Fruit fly (Drosophila melanogaster): Measurements from ENCODE around the gene Cpr92A.

The Cpr92A gene

DNA sequence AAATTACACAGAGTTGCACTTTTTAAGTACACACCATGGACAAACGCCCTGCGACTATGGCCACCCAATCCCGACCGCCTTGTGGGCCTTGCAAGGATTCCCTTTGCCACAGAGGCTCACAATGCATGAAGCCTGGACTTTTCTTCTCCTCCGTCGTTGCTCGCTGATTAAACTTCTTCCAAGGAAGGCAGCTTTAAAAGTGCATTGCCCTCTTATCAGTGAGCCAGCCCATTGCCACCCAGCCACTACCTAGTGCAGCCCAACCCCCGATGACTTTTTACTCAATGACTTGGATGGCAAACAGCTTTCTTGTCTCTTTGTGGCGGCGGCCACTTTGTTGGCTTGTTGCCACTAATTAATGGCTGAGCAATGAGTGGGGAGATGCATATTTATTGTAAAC, 11.1 kb downstream of the Cpr92A start:
- no peak for TF ChIP-seq Hr78 (GFP tag; optimal IDR thresholded peaks at IDR 0.05)
- no peak for TF ChIP-seq sage (GFP tag; optimal IDR thresholded peaks at IDR 0.05)
- TF ChIP-seq pan (optimal IDR thresholded peaks at IDR 0.05), result no peak
- TF ChIP-seq tai (GFP tag; optimal IDR thresholded peaks at IDR 0.05), result no peak

DNA sequence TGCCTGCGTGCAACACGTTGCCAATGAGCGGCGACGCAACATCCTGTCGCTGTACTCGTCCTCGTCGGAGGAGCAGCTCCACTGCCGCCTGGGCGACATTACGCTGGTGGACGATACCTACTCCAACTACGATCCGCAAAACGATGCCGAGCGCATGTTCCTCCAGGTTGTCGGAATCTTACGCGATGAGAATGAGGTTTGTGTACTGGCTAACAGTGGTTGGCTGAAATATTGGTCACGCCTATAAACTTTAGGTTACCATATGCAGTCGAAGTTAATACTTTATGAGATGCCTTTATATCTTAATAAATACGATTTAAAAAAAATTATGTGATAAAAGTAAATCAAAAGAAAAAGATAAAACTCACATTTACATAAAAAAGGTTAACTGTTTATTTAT, 12.4 kb downstream of the Cpr92A start:
- TF ChIP-seq psq (GFP tag; optimal IDR thresholded peaks at IDR 0.05) (no peak), usp (GFP tag; optimal IDR thresholded peaks at IDR 0.05) (no peak), CG32264 (GFP tag; optimal IDR thresholded peaks at IDR 0.05) (no peak), dl (GFP tag; optimal IDR thresholded peaks at IDR 0.05; ENCODE audit: insufficient read depth in 1 of 2, partially characterized antibody in 2 of 2) (no peak), lola (GFP tag; optimal IDR thresholded peaks at IDR 0.05) (no peak), Abd-B (GFP tag; optimal IDR thresholded peaks at IDR 0.05) (no peak), sage (GFP tag; optimal IDR thresholded peaks at IDR 0.05) (no peak), Hr83 (GFP tag; optimal IDR thresholded peaks at IDR 0.05; ENCODE audit: poor library complexity, severe bottlenecking) (no peak), CrebA (GFP tag; optimal IDR thresholded peaks at IDR 0.05; ENCODE audit: borderline replicate concordance) (no peak), Vsx2 (GFP tag; optimal IDR thresholded peaks at IDR 0.05; ENCODE audit: partially characterized antibody) (no peak), Rel (GFP tag; optimal IDR thresholded peaks at IDR 0.05) (no peak), Rel (tag; optimal IDR thresholded peaks at IDR 0.05) (no peak), pan (optimal IDR thresholded peaks at IDR 0.05) (no peak), dsf (GFP tag; optimal IDR thresholded peaks at IDR 0.05; ENCODE audit: borderline replicate concordance) (no peak), dmrt93B (GFP tag; optimal IDR thresholded peaks at IDR 0.05) (no peak)

DNA sequence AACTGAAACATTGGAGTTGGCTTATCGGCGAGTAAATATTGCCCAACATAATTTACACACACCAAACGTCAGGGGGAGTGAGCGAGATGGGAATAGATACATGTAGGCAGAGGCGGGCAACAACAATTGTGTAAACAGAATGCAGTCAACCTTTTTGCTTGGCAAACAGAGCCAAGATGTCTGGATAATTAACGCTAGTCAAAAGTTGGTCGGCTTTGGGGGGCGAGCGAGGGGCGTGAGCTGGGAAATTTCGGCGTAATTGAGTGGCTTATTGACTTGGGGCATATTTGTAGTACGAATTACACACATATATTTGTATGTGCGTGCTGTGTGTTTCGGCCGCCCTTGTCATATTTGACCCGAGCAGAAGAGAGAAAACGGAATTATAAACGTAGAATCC, 13.9 kb downstream of the Cpr92A start:
- no peak for TF ChIP-seq lola (GFP tag; optimal IDR thresholded peaks at IDR 0.05)
- TF ChIP-seq pan (optimal IDR thresholded peaks at IDR 0.05), result no peak
- peak; percentile 73 for TF ChIP-seq rgr (GFP tag; optimal IDR thresholded peaks at IDR 0.05)
- TF ChIP-seq OdsH (GFP tag; optimal IDR thresholded peaks at IDR 0.05), result peak; percentile 38
- TF ChIP-seq tai (GFP tag; optimal IDR thresholded peaks at IDR 0.05), result peak; percentile 49
- peak in 1 of 2 experiments; percentile 39 for TF ChIP-seq foxo (GFP tag; optimal IDR thresholded peaks at IDR 0.05)
- no peak for TF ChIP-seq CG32264 (GFP tag; optimal IDR thresholded peaks at IDR 0.05)
- no peak for TF ChIP-seq Rel (GFP tag; optimal IDR thresholded peaks at IDR 0.05)
- TF ChIP-seq Rel (tag; optimal IDR thresholded peaks at IDR 0.05), result no peak
- no peak for TF ChIP-seq h (GFP tag; optimal IDR thresholded peaks at IDR 0.05)
- peak; percentile 57 for TF ChIP-seq br (GFP tag; optimal IDR thresholded peaks at IDR 0.05)
- TF ChIP-seq ey (GFP tag; optimal IDR thresholded peaks at IDR 0.05), result no peak
- TF ChIP-seq dsf (GFP tag; optimal IDR thresholded peaks at IDR 0.05; ENCODE audit: borderline replicate concordance), result no peak
- TF ChIP-seq GATAd (GFP tag; optimal IDR thresholded peaks at IDR 0.05), result peak; percentile 14
- TF ChIP-seq CG9705 (GFP tag; optimal IDR thresholded peaks at IDR 0.05), result peak; percentile 38
- no peak for TF ChIP-seq sage (GFP tag; optimal IDR thresholded peaks at IDR 0.05)
- peak; percentile 21 for TF ChIP-seq jim (GFP tag; optimal IDR thresholded peaks at IDR 0.05)
- no peak for TF ChIP-seq Myc (optimal IDR thresholded peaks at IDR 0.05)
- no peak for TF ChIP-seq usp (GFP tag; optimal IDR thresholded peaks at IDR 0.05)
- peak; percentile 37 for TF ChIP-seq Jra (GFP tag; optimal IDR thresholded peaks at IDR 0.05)
- peak; percentile 59 for TF ChIP-seq sv (GFP tag; optimal IDR thresholded peaks at IDR 0.05)
- TF ChIP-seq Dif (GFP tag; optimal IDR thresholded peaks at IDR 0.05; ENCODE audit: partially characterized antibody), result no peak
- TF ChIP-seq Vsx2 (GFP tag; optimal IDR thresholded peaks at IDR 0.05; ENCODE audit: partially characterized antibody), result no peak
- no peak for TF ChIP-seq N (GFP tag; optimal IDR thresholded peaks at IDR 0.05)
- TF ChIP-seq psq (GFP tag; optimal IDR thresholded peaks at IDR 0.05), result no peak
- TF ChIP-seq Sp1 (GFP tag; optimal IDR thresholded peaks at IDR 0.05), result peak; percentile 53
- TF ChIP-seq Dfd (GFP tag; optimal IDR thresholded peaks at IDR 0.05), result no peak
- no peak for TF ChIP-seq Mio (GFP tag; optimal IDR thresholded peaks at IDR 0.05)
- no peak for TF ChIP-seq dl (GFP tag; optimal IDR thresholded peaks at IDR 0.05; ENCODE audit: insufficient read depth in 1 of 2, partially characterized antibody in 2 of 2)
- TF ChIP-seq Hnf4 (GFP tag; optimal IDR thresholded peaks at IDR 0.05), result no peak
- TF ChIP-seq Hr78 (GFP tag; optimal IDR thresholded peaks at IDR 0.05), result no peak
- peak; percentile 93 for TF ChIP-seq Hr83 (GFP tag; optimal IDR thresholded peaks at IDR 0.05; ENCODE audit: poor library complexity, severe bottlenecking)
- no peak for TF ChIP-seq HLH106 (tag; optimal IDR thresholded peaks at IDR 0.05)
- TF ChIP-seq dmrt93B (GFP tag; optimal IDR thresholded peaks at IDR 0.05), result peak; percentile 7
- peak; percentile 17 for TF ChIP-seq brk (GFP tag; optimal IDR thresholded peaks at IDR 0.05)
- TF ChIP-seq woc (GFP tag; optimal IDR thresholded peaks at IDR 0.05), result no peak
- TF ChIP-seq Abd-B (GFP tag; optimal IDR thresholded peaks at IDR 0.05), result no peak
- no peak for TF ChIP-seq CrebA (GFP tag; optimal IDR thresholded peaks at IDR 0.05; ENCODE audit: borderline replicate concordance)
- peak; percentile 54 for TF ChIP-seq fru (GFP tag; optimal IDR thresholded peaks at IDR 0.05)
